Fruit fly (Drosophila melanogaster): ENCODE results near the gene Kal1.

DNA sequence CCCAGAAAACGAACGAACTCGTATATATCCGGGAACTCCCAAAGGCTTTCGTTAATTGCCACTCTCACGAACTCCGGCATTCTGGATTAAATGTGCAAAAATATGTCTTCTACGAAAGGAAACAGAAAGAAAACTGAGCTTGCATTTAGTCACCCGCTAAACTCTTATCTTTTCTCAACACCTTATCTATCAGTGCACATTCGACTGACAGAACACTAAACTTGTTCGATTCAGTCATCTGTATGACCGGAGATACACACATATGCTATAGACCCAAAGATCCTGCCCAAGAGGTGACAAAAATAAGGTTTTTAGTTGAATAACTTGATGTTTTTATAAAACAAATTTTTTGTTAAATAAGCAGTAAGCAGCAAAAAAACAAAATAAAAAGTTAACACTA is 8.9 kb downstream of the Kal1 start, which contains the start of gene p38c:
- no peak for TF ChIP-seq tj (GFP tag; optimal IDR thresholded peaks at IDR 0.05)
- TF ChIP-seq cic (GFP tag; optimal IDR thresholded peaks at IDR 0.05), result no peak
- no peak for TF ChIP-seq CG7045 (GFP tag; optimal IDR thresholded peaks at IDR 0.05)

All from whole organism, adult.